Fruit fly (Drosophila melanogaster) whole organism, embryonic: ENCODE results near the gene CG15528.

Experiments
- B-H2 ChIP-seq: fragments of 200-800 bp; sonication (Bioruptor generic); optimal IDR thresholded peaks from 2 replicates; lab custom pipeline; 2018; ENCODE audit warnings: missing biosample characterization, mild to moderate bottlenecking, missing genetic modification characterization
- CG10267 ChIP-seq: fragments of 200-800 bp; sonication (Bioruptor generic); optimal IDR thresholded peaks from 2 replicates; lab custom pipeline; 2018; ENCODE audit warnings: missing biosample characterization, mild to moderate bottlenecking, missing genetic modification characterization, moderate library complexity
- CG10321 ChIP-seq: fragments of 200-800 bp; sonication (Bioruptor generic); IDR thresholded peaks from 2 replicates; pipeline ENCODE4 v1.3.6; 2022; ENCODE audit warnings: missing biosample characterization, missing genetic modification characterization
- CG10979 ChIP-seq: fragments of 200-800 bp; sonication (Bioruptor generic); optimal IDR thresholded peaks from 2 replicates; lab custom pipeline; 2018; ENCODE audit warnings: missing biosample characterization, mild to moderate bottlenecking, missing genetic modification characterization, moderate library complexity
- CG11456 ChIP-seq: fragments of 200-800 bp; sonication (Bioruptor generic); IDR thresholded peaks from 3 replicates; pipeline ENCODE4 v1.3.6; 2022; ENCODE audit warnings: missing biosample characterization, missing genetic modification characterization
- CG1233 ChIP-seq: fragments of 200-800 bp; sonication (Bioruptor generic); optimal IDR thresholded peaks from 4 replicates; lab custom pipeline; 2018; ENCODE audit warnings: missing biosample characterization, mild to moderate bottlenecking, missing genetic modification characterization
- CG12942 ChIP-seq: fragments of 200-800 bp; sonication (Bioruptor generic); optimal IDR thresholded peaks from 3 replicates; lab custom pipeline; 2016; ENCODE audit warnings: missing biosample characterization, missing genetic modification characterization
- CG13894 ChIP-seq: fragments of 200-800 bp; sonication (Bioruptor generic); optimal IDR thresholded peaks from 3 replicates; lab custom pipeline; 2018; ENCODE audit warnings: missing biosample characterization, mild to moderate bottlenecking, missing genetic modification characterization, moderate library complexity
- CG14441 ChIP-seq: fragments of 200-800 bp; sonication (Bioruptor generic); IDR thresholded peaks from 2 replicates; pipeline ENCODE4 v1.3.6; 2022; ENCODE audit warnings: missing biosample characterization, missing genetic modification characterization
- CG15073 ChIP-seq: fragments of 200-800 bp; sonication (Bioruptor generic); optimal IDR thresholded peaks from 2 replicates; lab custom pipeline; 2016; ENCODE audit warnings: missing biosample characterization, missing genetic modification characterization
- CG17361 ChIP-seq: fragments of 200-800 bp; sonication (Bioruptor generic); IDR thresholded peaks from 3 replicates; pipeline ENCODE4 v1.3.6; 2022; ENCODE audit warnings: missing biosample characterization, missing genetic modification characterization
- CG17829 ChIP-seq: fragments of 200-800 bp; optimal IDR thresholded peaks from 2 replicates; lab custom pipeline; 2019; ENCODE audit warnings: missing biosample characterization, mild to moderate bottlenecking, missing genetic modification characterization, moderate library complexity
- CG18262 ChIP-seq: fragments of 200-800 bp; optimal IDR thresholded peaks from 3 replicates; lab custom pipeline; 2019; ENCODE audit warnings: missing biosample characterization, mild to moderate bottlenecking, missing genetic modification characterization, moderate library complexity
- CG18619 ChIP-seq: fragments of 200-800 bp; sonication (Bioruptor generic); optimal IDR thresholded peaks from 3 replicates; lab custom pipeline; 2017; ENCODE audit warnings: missing biosample characterization, mild to moderate bottlenecking, missing genetic modification characterization
- CG32772 ChIP-seq: fragments of 200-800 bp; sonication (Bioruptor generic); IDR thresholded peaks from 2 replicates; pipeline ENCODE4 v1.3.6; 2022; ENCODE audit warnings: missing biosample characterization, missing genetic modification characterization
- CG34422 ChIP-seq: fragments of 200-800 bp; sonication (Bioruptor generic); IDR thresholded peaks from 3 replicates; pipeline ENCODE4 v1.3.6; 2022; ENCODE audit warnings: missing biosample characterization, missing genetic modification characterization
- CG42726 ChIP-seq: fragments of 200-800 bp; sonication (Bioruptor generic); IDR thresholded peaks from 2 replicates; pipeline ENCODE4 v1.3.6; 2022; ENCODE audit warnings: missing biosample characterization, missing genetic modification characterization; ENCODE audit not compliant: partially characterized antibody
- CG6765 ChIP-seq: fragments of 200-800 bp; sonication (Bioruptor generic); optimal IDR thresholded peaks from 3 replicates; lab custom pipeline; 2017; ENCODE audit warnings: missing biosample characterization, mild to moderate bottlenecking, missing genetic modification characterization
- CG7372 ChIP-seq: fragments of 200-800 bp; sonication (Bioruptor generic); IDR thresholded peaks from 2 replicates; pipeline ENCODE4 v1.3.6; 2022; ENCODE audit warnings: missing biosample characterization, missing genetic modification characterization
- CG9437 ChIP-seq: fragments of 200-800 bp; sonication (Bioruptor generic); optimal IDR thresholded peaks from 2 replicates; lab custom pipeline; 2018; ENCODE audit warnings: missing biosample characterization, mild to moderate bottlenecking, missing genetic modification characterization
- CoRest ChIP-seq: fragments of 200-800 bp; sonication (Bioruptor generic); optimal IDR thresholded peaks from 3 replicates; lab custom pipeline; 2018; ENCODE audit warnings: missing biosample characterization, mild to moderate bottlenecking, missing genetic modification characterization, moderate library complexity
- Dip3 ChIP-seq: fragments of 200-800 bp; sonication (Bioruptor generic); optimal IDR thresholded peaks from 3 replicates; lab custom pipeline; 2016; ENCODE audit warnings: missing biosample characterization, missing genetic modification characterization
- Fer3 ChIP-seq: fragments of 200-800 bp; sonication (Bioruptor generic); optimal IDR thresholded peaks from 2 replicates; lab custom pipeline; 2018; ENCODE audit warnings: missing biosample characterization, mild to moderate bottlenecking, missing genetic modification characterization, moderate library complexity
- MTF-1 ChIP-seq: fragments of 200-800 bp; sonication (Bioruptor generic); optimal IDR thresholded peaks from 2 replicates; lab custom pipeline; 2018; ENCODE audit warnings: missing biosample characterization, mild to moderate bottlenecking, missing genetic modification characterization, borderline replicate concordance
- Max ChIP-seq: fragments of 200-800 bp; sonication (Bioruptor generic); optimal IDR thresholded peaks from 2 replicates; lab custom pipeline; 2016; ENCODE audit warnings: missing biosample characterization, mild to moderate bottlenecking, missing genetic modification characterization
- Meics ChIP-seq: fragments of 200-800 bp; sonication (Bioruptor generic); optimal IDR thresholded peaks from 2 replicates; lab custom pipeline; 2017; ENCODE audit warnings: missing biosample characterization, mild to moderate bottlenecking, missing genetic modification characterization
- NK7.1 ChIP-seq: fragments of 200-800 bp; sonication (Bioruptor generic); optimal IDR thresholded peaks from 3 replicates; lab custom pipeline; 2016; ENCODE audit warnings: missing biosample characterization, missing genetic modification characterization
- Optix ChIP-seq: fragments of 200-800 bp; sonication (Bioruptor generic); IDR thresholded peaks from 3 replicates; pipeline ENCODE4 v1.3.6; 2022; ENCODE audit warnings: missing biosample characterization, missing genetic modification characterization
- bowl ChIP-seq: fragments of 200-800 bp; sonication (Bioruptor generic); IDR thresholded peaks from 2 replicates; pipeline ENCODE4 v1.3.6; 2022; ENCODE audit warnings: missing biosample characterization, missing genetic modification characterization
- cas ChIP-seq: fragments of 200-800 bp; sonication (Bioruptor generic); IDR thresholded peaks from 2 replicates; pipeline ENCODE4 v1.3.6; 2022; ENCODE audit warnings: missing biosample characterization, missing genetic modification characterization
- chinmo ChIP-seq: fragments of 200-800 bp; sonication (Bioruptor generic); IDR thresholded peaks from 4 replicates; pipeline ENCODE4 v1.3.6; 2022; ENCODE audit warnings: missing biosample characterization, missing genetic modification characterization; ENCODE audit not compliant: partially characterized antibody
- chn ChIP-seq: fragments of 200-800 bp; sonication (Bioruptor generic); optimal IDR thresholded peaks from 2 replicates; lab custom pipeline; 2016; ENCODE audit warnings: missing biosample characterization, missing genetic modification characterization
- corto ChIP-seq: fragments of 200-800 bp; sonication (Bioruptor generic); optimal IDR thresholded peaks from 2 replicates; lab custom pipeline; 2016; ENCODE audit warnings: missing biosample characterization, mild to moderate bottlenecking, missing genetic modification characterization, moderate library complexity
- dpn ChIP-seq, 2 experiments: fragments of 200-800 bp; sonication (Bioruptor generic); optimal IDR thresholded peaks; 3 replicates each; lab custom pipeline; 2016; ENCODE audit warnings: missing biosample characterization in 2 of 2, missing genetic modification characterization in 2 of 2
- esg ChIP-seq: fragments of 200-800 bp; sonication (Bioruptor generic); conservative IDR thresholded peaks from 2 replicates; pipeline ENCODE4 v1.3.6; 2022; ENCODE audit warnings: missing biosample characterization, missing genetic modification characterization
- fd102C ChIP-seq: fragments of 200-800 bp; sonication (Bioruptor generic); optimal IDR thresholded peaks from 2 replicates; lab custom pipeline; 2018; ENCODE audit warnings: missing biosample characterization, mild to moderate bottlenecking, missing genetic modification characterization, moderate library complexity
- gsb-n ChIP-seq: fragments of 200-800 bp; sonication (Bioruptor generic); optimal IDR thresholded peaks from 3 replicates; lab custom pipeline; 2018; ENCODE audit warnings: missing biosample characterization, mild to moderate bottlenecking, missing genetic modification characterization
- ind ChIP-seq: fragments of 200-800 bp; sonication (Bioruptor generic); optimal IDR thresholded peaks from 3 replicates; lab custom pipeline; 2016; ENCODE audit warnings: missing biosample characterization, missing genetic modification characterization
- insv ChIP-seq, 2 experiments: fragments of 200-800 bp; sonication (Bioruptor generic); optimal IDR thresholded peaks; 3 replicates each; lab custom pipeline; 2016 to 2018; ENCODE audit warnings: missing biosample characterization in 2 of 2, missing genetic modification characterization in 2 of 2
- jigr1 ChIP-seq: fragments of 200-800 bp; sonication (Bioruptor generic); IDR thresholded peaks from 3 replicates; pipeline ENCODE4 v1.3.6; 2022; ENCODE audit warnings: missing biosample characterization, missing genetic modification characterization
- pros ChIP-seq: fragments of 200-800 bp; sonication (Bioruptor generic); optimal IDR thresholded peaks from 3 replicates; lab custom pipeline; 2019; ENCODE audit warnings: missing biosample characterization, mild to moderate bottlenecking, missing genetic modification characterization, moderate library complexity
- sc ChIP-seq, 3 experiments: fragments of >200 bp in 2 of 3; fragments of 200-800 bp in 1 of 3; sonication (Bioruptor generic) in 1 of 3; optimal IDR thresholded peaks; 2 replicates in 2 of 3; 3 replicates in 1 of 3; lab custom pipeline; 2017; ENCODE audit warnings: mild to moderate bottlenecking in 1 of 3, missing biosample characterization in 1 of 3, missing genetic modification characterization in 1 of 3, missing genetic modification reagents in 1 of 3
- sima ChIP-seq: fragments of 200-800 bp; sonication (Bioruptor generic); optimal IDR thresholded peaks from 2 replicates; lab custom pipeline; 2016; ENCODE audit warnings: missing biosample characterization, missing genetic modification characterization
- sqz ChIP-seq: fragments of 200-800 bp; sonication (Bioruptor generic); optimal IDR thresholded peaks from 3 replicates; lab custom pipeline; 2018; ENCODE audit warnings: missing biosample characterization, mild to moderate bottlenecking, missing genetic modification characterization
- sug ChIP-seq: fragments of 200-800 bp; optimal IDR thresholded peaks from 2 replicates; lab custom pipeline; 2019; ENCODE audit warnings: missing biosample characterization, mild to moderate bottlenecking, missing genetic modification characterization, moderate library complexity
- wek ChIP-seq: fragments of 200-800 bp; sonication (Bioruptor generic); optimal IDR thresholded peaks from 3 replicates; lab custom pipeline; 2018; ENCODE audit warnings: missing biosample characterization, mild to moderate bottlenecking, missing genetic modification characterization, moderate library complexity
- z ChIP-seq: fragments of 200-800 bp; sonication (Bioruptor generic); IDR thresholded peaks from 3 replicates; pipeline ENCODE4 v1.3.6; 2022; ENCODE audit warnings: missing biosample characterization, missing genetic modification characterization

Gene CG15528

dm6 chr3R:30046029-30047001, 5.6 kb downstream of the CG15528 start, which contains the start of the genes RpL32 and CG7943 (continued):
- TF ChIP-seq B-H2 (GFP tag; lab: Kevin White, UChicago) (peak; percentile 95), CG10321 (GFP tag; lab: Robert Waterston, UW) (peak; percentile 68), sug (tag; lab: Kevin White, UChicago) (peak; percentile 95), dpn (GFP tag; optimal IDR thresholded peaks at IDR 0.05; lab: Kevin White, UChicago) (peak; percentile 83 to 98), CG15073 (GFP tag; lab: Kevin White, UChicago) (peak; percentile 53), sqz (GFP tag; lab: Kevin White, UChicago) (peak; percentile 85), MTF-1 (peak; percentile 92), CG10267 (peak; percentile 93), CG13894 (tag; lab: Kevin White, UChicago) (peak; percentile 91), Max (GFP tag; lab: Kevin White, UChicago) (peak; percentile 97), insv (GFP tag; optimal IDR thresholded peaks at IDR 0.05; lab: Kevin White, UChicago) (peak in 1 of 2 experiments; percentile 74), Fer3 (tag; lab: Kevin White, UChicago) (peak; percentile 95), esg (GFP tag; lab: Robert Waterston, UW) (peak; percentile 95), Optix (GFP tag; lab: Robert Waterston, UW) (peak; percentile 97), corto (GFP tag; lab: Kevin White, UChicago) (no peak), cas (GFP tag; lab: Robert Waterston, UW) (peak; percentile 92), chn (GFP tag; lab: Kevin White, UChicago) (peak; percentile 90), chinmo (GFP tag; lab: Robert Waterston, UW) (peak; percentile 100), CG7372 (peak; percentile 94), CG17361 (GFP tag; lab: Robert Waterston, UW) (peak; percentile 96), bowl (GFP tag; lab: Robert Waterston, UW) (peak; percentile 89), jigr1 (GFP tag; lab: Robert Waterston, UW) (peak; percentile 83), gsb-n (tag; lab: Kevin White, UChicago) (peak; percentile 76), CG18262 (peak; percentile 90), CoRest (tag; lab: Kevin White, UChicago) (peak; percentile 85), wek (GFP tag; lab: Kevin White, UChicago) (peak; percentile 82), pros (GFP tag; lab: Kevin White, UChicago) (peak; percentile 54), Dip3 (GFP tag; lab: Kevin White, UChicago) (peak; percentile 97), CG34422 (GFP tag; lab: Robert Waterston, UW) (peak; percentile 97), CG1233 (peak; percentile 86), CG10979 (tag; lab: Kevin White, UChicago) (peak; percentile 88), CG6765 (GFP tag; lab: Kevin White, UChicago) (peak; percentile 95), sima (GFP tag; lab: Kevin White, UChicago) (peak; percentile 97), fd102C (GFP tag; lab: Kevin White, UChicago) (peak; percentile 81), CG11456 (GFP tag; lab: Robert Waterston, UW) (peak; percentile 96), CG12942 (GFP tag; lab: Kevin White, UChicago) (peak; percentile 78), CG9437 (GFP tag; lab: Kevin White, UChicago) (peak; percentile 76), sc (optimal IDR thresholded peaks at IDR 0.05; lab: Kevin White, UChicago) (no peak), sc (GFP tag; optimal IDR thresholded peaks at IDR 0.05; lab: Kevin White, UChicago) (peak; percentile 75), CG14441 (GFP tag; lab: Robert Waterston, UW) (peak; percentile 92), CG32772 (GFP tag; lab: Robert Waterston, UW) (peak; percentile 94), ind (GFP tag; lab: Kevin White, UChicago) (peak; percentile 97), NK7.1 (GFP tag; lab: Kevin White, UChicago) (peak; percentile 95), CG17829 (peak; percentile 93), CG18619 (GFP tag; lab: Kevin White, UChicago) (peak; percentile 94), CG42726 (GFP tag; lab: Robert Waterston, UW) (peak; percentile 100), z (peak; percentile 50; the same call in 2 of the 3 replicates), Meics (GFP tag; lab: Kevin White, UChicago) (peak; percentile 97)
